Worm (Caenorhabditis elegans): ENCODE measurements around the gene thn-6.
A peak's percentile ranks its signal among the peaks of the same experiment; 100 is the strongest.

Gene thn-6

DNA sequence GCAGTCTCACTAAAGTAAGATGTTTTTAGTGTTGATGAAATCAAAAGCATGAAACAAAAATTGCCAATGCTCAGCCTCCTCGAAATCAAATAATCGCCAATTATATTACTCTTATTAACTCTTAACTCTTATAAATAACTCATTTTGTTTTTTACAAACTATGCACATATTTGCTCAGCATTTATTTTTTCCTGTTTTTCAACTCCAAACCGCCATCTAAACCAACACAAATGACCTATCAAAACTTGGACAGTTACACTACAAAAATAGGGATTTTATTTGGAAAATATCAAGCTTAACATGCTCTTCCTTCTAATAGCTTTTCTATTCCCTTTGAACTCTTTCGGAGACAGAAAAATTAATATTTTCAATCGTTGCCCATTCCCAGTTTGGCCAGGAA is at the start of gene thn-6:
Gene thn-6 (plus strand): TSS at position 301 of the 400 bp plus-strand sequence.
- TF ChIP-seq ztf-29 (GFP tag; IDR thresholded peaks at IDR 0.05) (no peak), med-1 (GFP tag; optimal IDR thresholded peaks at IDR 0.05; ENCODE audit: insufficient read depth) (no peak), ref-1 (GFP tag; conservative IDR thresholded peaks at IDR 0.05) (no peak), klf-2 (GFP tag; conservative IDR thresholded peaks at IDR 0.05) (no peak), cog-1 (tag; optimal IDR thresholded peaks at IDR 0.05) (no peak), ztf-23 (GFP tag; IDR thresholded peaks at IDR 0.05) (no peak), flt-1 (GFP tag; IDR thresholded peaks at IDR 0.05) (no peak), tab-1 (GFP tag; IDR thresholded peaks at IDR 0.05) (no peak), T22C8.4 (GFP tag; IDR thresholded peaks at IDR 0.05) (no peak)

DNA sequence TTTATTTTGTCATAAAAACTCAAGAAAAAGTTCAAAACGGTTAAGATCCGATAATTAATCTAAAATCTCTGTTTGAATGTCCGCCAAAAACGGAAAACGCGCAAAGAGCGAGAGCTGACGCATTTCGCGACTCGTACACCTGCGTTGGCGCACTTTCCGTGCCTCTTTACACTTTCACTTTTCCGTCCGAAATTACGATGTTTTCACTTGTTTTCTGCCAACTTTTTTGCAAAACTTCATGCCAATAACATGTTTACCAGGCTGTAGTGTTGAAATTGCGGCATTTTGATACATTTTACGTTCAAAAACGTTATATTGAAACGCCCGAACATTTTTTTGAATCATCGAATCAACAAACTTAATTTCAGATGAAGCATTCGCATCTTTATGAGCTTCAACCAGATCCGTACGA is 45.0 kb upstream of the thn-6 start, which contains the start of gene W03F8.4:
Gene W03F8.4 (plus strand): TSS at position 369 of the 412 bp plus-strand sequence.
- peak; percentile 82; the same call in 1 of the 2 replicates for TF ChIP-seq ztf-23 (GFP tag; IDR thresholded peaks at IDR 0.05)
- TF ChIP-seq ztf-29 (GFP tag; IDR thresholded peaks at IDR 0.05) = no peak
- TF ChIP-seq cog-1 (tag; optimal IDR thresholded peaks at IDR 0.05) = peak; percentile 87
- peak; percentile 16 for TF ChIP-seq med-1 (GFP tag; optimal IDR thresholded peaks at IDR 0.05; ENCODE audit: insufficient read depth)
- peak; percentile 70; the same call in 1 of the 2 replicates for TF ChIP-seq tab-1 (GFP tag; IDR thresholded peaks at IDR 0.05)
- TF ChIP-seq klf-2 (GFP tag; conservative IDR thresholded peaks at IDR 0.05) = no peak
- TF ChIP-seq ref-1 (GFP tag; conservative IDR thresholded peaks at IDR 0.05) = 0 out of 2 replicates have a peak, but pooled peaks have one; percentile 25
- no peak for TF ChIP-seq T22C8.4 (GFP tag; IDR thresholded peaks at IDR 0.05)
- peak; percentile 87 for TF ChIP-seq flt-1 (GFP tag; IDR thresholded peaks at IDR 0.05)

DNA sequence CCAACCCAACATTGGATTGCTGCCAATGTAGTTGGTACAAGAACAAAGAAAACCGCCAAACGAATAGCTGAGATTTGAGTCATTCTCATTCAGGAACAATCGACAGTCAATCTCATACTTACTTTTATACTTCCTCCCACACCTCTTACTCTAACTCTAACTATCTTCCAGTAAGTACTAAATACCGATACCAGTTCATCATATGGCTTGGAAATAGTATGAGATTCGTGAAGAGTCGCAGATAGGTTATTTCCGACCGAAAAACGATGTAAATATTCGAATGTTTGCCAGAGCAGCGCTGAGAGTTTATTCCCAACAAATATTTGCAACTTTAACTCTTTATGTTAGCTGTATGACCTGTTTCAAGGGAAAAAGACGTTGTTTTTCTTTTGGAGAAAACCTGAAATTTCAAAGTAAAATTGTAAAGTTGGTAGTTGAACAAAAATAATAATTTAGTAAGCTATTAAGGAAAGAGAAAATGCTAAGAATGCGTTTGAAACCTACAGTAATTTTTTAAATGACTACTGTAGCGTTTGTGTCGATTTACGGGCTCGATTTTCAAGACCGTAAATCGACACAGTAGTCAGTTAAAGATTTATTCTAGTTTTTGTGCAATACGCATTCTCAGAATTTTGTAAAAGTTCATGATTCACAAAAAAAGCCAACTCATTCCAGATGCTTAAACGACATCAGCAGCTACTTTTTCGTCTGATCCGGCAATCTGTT is 42.1 kb upstream of the thn-6 start, which contains the start of the genes W03F8.6 and mtrf-1L:
Gene W03F8.6 (minus strand): TSS at position 101 of the 726 bp plus-strand sequence.
Gene mtrf-1L (plus strand): TSS at position 676 of the 726 bp plus-strand sequence.
- no peak for TF ChIP-seq med-1 (GFP tag; optimal IDR thresholded peaks at IDR 0.05; ENCODE audit: insufficient read depth)
- TF ChIP-seq cog-1 (tag; optimal IDR thresholded peaks at IDR 0.05) = no peak
- TF ChIP-seq klf-2 (GFP tag; conservative IDR thresholded peaks at IDR 0.05) = no peak
- no peak for TF ChIP-seq ztf-23 (GFP tag; IDR thresholded peaks at IDR 0.05)
- no peak for TF ChIP-seq tab-1 (GFP tag; IDR thresholded peaks at IDR 0.05)
- no peak for TF ChIP-seq ref-1 (GFP tag; conservative IDR thresholded peaks at IDR 0.05)
- TF ChIP-seq flt-1 (GFP tag; IDR thresholded peaks at IDR 0.05) = no peak
- TF ChIP-seq ztf-29 (GFP tag; IDR thresholded peaks at IDR 0.05) = no peak
- no peak for TF ChIP-seq T22C8.4 (GFP tag; IDR thresholded peaks at IDR 0.05)

DNA sequence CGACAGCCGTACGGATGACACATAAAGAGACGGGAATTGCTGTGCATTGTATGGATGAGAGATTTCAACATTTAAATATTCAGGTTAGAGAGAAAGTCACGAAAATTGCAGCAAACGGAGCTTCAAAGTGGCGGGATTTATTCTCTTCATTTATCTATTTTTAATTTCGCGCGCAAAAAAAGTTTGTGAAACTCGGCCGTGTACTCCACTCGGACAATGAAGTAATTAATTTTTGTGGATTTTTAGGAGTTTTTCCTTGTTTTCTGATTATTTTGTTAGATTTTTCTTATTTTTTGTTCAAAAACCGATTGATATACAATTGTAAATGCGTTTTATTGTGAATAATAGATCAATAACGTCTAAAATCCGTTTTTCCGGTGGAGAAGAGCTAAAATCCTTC is 40.7 kb upstream of the thn-6 start:
- no peak for TF ChIP-seq cog-1 (tag; optimal IDR thresholded peaks at IDR 0.05)
- TF ChIP-seq flt-1 (GFP tag; IDR thresholded peaks at IDR 0.05) = no peak
- no peak for TF ChIP-seq ztf-23 (GFP tag; IDR thresholded peaks at IDR 0.05)
- TF ChIP-seq tab-1 (GFP tag; IDR thresholded peaks at IDR 0.05) = no peak
- no peak for TF ChIP-seq T22C8.4 (GFP tag; IDR thresholded peaks at IDR 0.05)
- TF ChIP-seq ref-1 (GFP tag; conservative IDR thresholded peaks at IDR 0.05) = no peak
- no peak for TF ChIP-seq klf-2 (GFP tag; conservative IDR thresholded peaks at IDR 0.05)
- no peak for TF ChIP-seq ztf-29 (GFP tag; IDR thresholded peaks at IDR 0.05)
- TF ChIP-seq med-1 (GFP tag; optimal IDR thresholded peaks at IDR 0.05; ENCODE audit: insufficient read depth) = no peak

DNA sequence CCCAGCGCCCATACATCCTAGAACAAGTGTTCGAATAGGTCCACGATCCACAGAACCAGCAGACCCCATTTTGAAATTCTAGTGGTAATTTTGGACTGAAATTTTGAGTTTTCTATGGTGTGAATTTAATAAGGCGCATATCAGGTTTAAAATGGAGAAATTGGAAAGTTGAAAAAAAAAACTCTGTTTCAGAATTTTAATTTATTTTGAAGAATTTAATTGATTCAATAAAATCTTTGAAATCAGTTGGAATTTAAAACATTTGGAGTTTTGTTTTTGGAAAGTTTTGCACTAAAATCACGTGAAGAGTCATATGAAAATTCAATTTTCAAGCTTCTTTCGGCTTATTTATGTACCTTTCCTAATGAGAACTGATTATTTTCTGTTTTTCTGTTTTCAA is 33.2 kb upstream of the thn-6 start, which contains the start of gene gpa-18:
Gene gpa-18 (minus strand): TSS at position 101 of the 400 bp plus-strand sequence.
- no peak for TF ChIP-seq flt-1 (GFP tag; IDR thresholded peaks at IDR 0.05)
- TF ChIP-seq med-1 (GFP tag; optimal IDR thresholded peaks at IDR 0.05; ENCODE audit: insufficient read depth) = no peak
- TF ChIP-seq ref-1 (GFP tag; conservative IDR thresholded peaks at IDR 0.05) = no peak
- TF ChIP-seq T22C8.4 (GFP tag; IDR thresholded peaks at IDR 0.05) = no peak
- TF ChIP-seq ztf-29 (GFP tag; IDR thresholded peaks at IDR 0.05) = no peak
- TF ChIP-seq ztf-23 (GFP tag; IDR thresholded peaks at IDR 0.05) = no peak
- TF ChIP-seq cog-1 (tag; optimal IDR thresholded peaks at IDR 0.05) = no peak
- TF ChIP-seq klf-2 (GFP tag; conservative IDR thresholded peaks at IDR 0.05) = no peak

DNA sequence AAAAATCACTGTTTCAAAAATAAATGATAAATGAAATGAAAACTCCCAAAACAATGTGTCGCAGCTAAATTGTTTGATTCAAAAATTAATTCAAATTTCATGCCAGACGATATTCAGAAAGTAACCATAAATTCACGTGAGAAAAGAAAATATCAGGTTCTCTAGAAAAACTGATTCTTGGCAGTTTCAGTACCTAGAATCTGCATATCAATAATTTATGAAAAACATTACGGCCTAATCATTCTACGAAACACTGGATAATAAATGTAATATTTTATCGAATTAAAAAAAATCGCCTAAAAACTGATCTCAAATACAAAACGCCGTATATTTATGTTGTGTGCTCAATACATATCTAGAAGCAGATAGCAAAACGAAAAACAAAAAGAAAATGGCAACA is 27.9 kb upstream of the thn-6 start:
- TF ChIP-seq klf-2 (GFP tag; conservative IDR thresholded peaks at IDR 0.05) (no peak), ztf-23 (GFP tag; IDR thresholded peaks at IDR 0.05) (no peak), T22C8.4 (GFP tag; IDR thresholded peaks at IDR 0.05) (no peak), cog-1 (tag; optimal IDR thresholded peaks at IDR 0.05) (no peak), med-1 (GFP tag; optimal IDR thresholded peaks at IDR 0.05; ENCODE audit: insufficient read depth) (no peak), ref-1 (GFP tag; conservative IDR thresholded peaks at IDR 0.05) (no peak), flt-1 (GFP tag; IDR thresholded peaks at IDR 0.05) (no peak), ztf-29 (GFP tag; IDR thresholded peaks at IDR 0.05) (no peak), tab-1 (GFP tag; IDR thresholded peaks at IDR 0.05) (no peak)

DNA sequence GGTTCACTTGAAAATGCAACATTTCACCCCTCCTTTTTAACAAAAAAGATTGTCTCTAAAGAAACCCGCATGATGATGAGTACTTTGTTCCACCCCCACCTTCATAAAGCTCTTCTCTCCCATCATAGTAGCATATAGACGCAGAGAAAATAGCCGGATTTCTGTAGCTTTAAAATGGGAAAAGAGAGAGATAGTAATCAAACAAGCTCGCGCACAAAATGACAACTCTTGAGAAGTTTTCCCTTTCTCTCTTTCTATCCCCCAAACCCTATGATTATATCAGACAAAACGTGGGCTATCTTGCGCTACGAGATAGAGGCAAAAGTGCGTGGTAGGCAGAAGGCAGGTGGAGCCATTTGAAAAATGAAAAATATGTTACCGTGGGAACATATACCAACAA is 26.1 kb upstream of the thn-6 start:
- TF ChIP-seq ztf-23 (GFP tag; IDR thresholded peaks at IDR 0.05) (no peak), tab-1 (GFP tag; IDR thresholded peaks at IDR 0.05) (no peak), flt-1 (GFP tag; IDR thresholded peaks at IDR 0.05) (no peak), cog-1 (tag; optimal IDR thresholded peaks at IDR 0.05) (no peak), ztf-29 (GFP tag; IDR thresholded peaks at IDR 0.05) (no peak), med-1 (GFP tag; optimal IDR thresholded peaks at IDR 0.05; ENCODE audit: insufficient read depth) (no peak), T22C8.4 (GFP tag; IDR thresholded peaks at IDR 0.05) (no peak), klf-2 (GFP tag; conservative IDR thresholded peaks at IDR 0.05) (no peak)

DNA sequence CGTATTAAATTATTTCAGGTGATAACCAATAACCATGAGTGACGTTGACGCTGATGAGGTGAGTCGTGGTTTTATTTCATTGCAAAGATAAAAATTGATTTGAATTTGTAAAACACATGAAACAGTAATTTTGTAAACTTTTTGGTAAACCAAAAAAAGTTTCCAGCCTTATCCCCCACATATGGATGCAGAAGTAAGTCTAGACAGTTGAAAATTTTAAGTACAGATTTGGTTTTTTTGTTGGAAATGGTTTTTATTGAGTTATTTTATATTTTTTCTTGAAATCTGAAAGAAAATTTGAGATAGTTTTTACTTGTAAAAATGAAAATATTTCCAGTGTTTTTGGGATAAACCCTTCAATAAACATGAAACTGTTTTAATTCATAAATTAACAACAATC is 24.1 kb upstream of the thn-6 start, which contains the start of gene tni-4:
Gene tni-4 (plus strand): TSS at position 19 of the 400 bp plus-strand sequence.
- TF ChIP-seq flt-1 (GFP tag; IDR thresholded peaks at IDR 0.05) = no peak
- no peak for TF ChIP-seq med-1 (GFP tag; optimal IDR thresholded peaks at IDR 0.05; ENCODE audit: insufficient read depth)
- TF ChIP-seq ref-1 (GFP tag; conservative IDR thresholded peaks at IDR 0.05) = no peak
- TF ChIP-seq T22C8.4 (GFP tag; IDR thresholded peaks at IDR 0.05) = no peak
- no peak for TF ChIP-seq klf-2 (GFP tag; conservative IDR thresholded peaks at IDR 0.05)
- TF ChIP-seq cog-1 (tag; optimal IDR thresholded peaks at IDR 0.05) = no peak
- TF ChIP-seq ztf-29 (GFP tag; IDR thresholded peaks at IDR 0.05) = no peak
- TF ChIP-seq tab-1 (GFP tag; IDR thresholded peaks at IDR 0.05) = no peak
- no peak for TF ChIP-seq ztf-23 (GFP tag; IDR thresholded peaks at IDR 0.05)

DNA sequence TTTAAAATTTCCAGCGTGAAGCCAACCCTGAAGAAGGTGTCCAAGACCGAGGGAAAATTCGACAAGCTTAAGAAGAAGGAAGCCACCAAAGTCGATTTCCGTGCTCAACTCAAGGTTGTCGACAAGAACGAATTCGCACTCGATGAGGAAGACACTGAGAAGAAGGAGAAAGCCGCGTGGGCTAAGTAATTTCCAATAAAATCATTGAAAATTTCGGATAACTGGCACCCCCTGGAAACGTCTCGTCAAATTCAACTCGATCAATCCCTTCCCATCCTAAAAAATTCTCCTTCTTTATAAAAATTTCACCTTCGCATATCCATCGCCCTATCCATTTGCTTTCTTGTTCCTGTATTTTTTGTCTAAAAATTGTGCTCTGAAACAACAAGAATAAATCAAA is 22.0 kb upstream of the thn-6 start:
- TF ChIP-seq tab-1 (GFP tag; IDR thresholded peaks at IDR 0.05) (no peak), ztf-29 (GFP tag; IDR thresholded peaks at IDR 0.05) (no peak), ztf-23 (GFP tag; IDR thresholded peaks at IDR 0.05) (no peak), klf-2 (GFP tag; conservative IDR thresholded peaks at IDR 0.05) (no peak), flt-1 (GFP tag; IDR thresholded peaks at IDR 0.05) (no peak), T22C8.4 (GFP tag; IDR thresholded peaks at IDR 0.05) (no peak), ref-1 (GFP tag; conservative IDR thresholded peaks at IDR 0.05) (no peak), med-1 (GFP tag; optimal IDR thresholded peaks at IDR 0.05; ENCODE audit: insufficient read depth) (no peak), cog-1 (tag; optimal IDR thresholded peaks at IDR 0.05) (no peak)

Measured in whole organism, midembryonic.